Worm (Caenorhabditis elegans): ENCODE measurements around the gene spp-8.

The spp-8 gene

ce11 chrIV:8526579-8526978 lies 45.1 kb downstream of the spp-8 start:
- TF ChIP-seq fkh-4 (tag; optimal IDR thresholded peaks at IDR 0.05; ENCODE audit: borderline replicate concordance) (no peak), hlh-17 (GFP tag; optimal IDR thresholded peaks at IDR 0.05; ENCODE audit: borderline replicate concordance) (no peak), tlp-1 (tag; optimal IDR thresholded peaks at IDR 0.05) (no peak), C16A3.4 (tag; optimal IDR thresholded peaks at IDR 0.05) (no peak), elt-2 (tag; optimal IDR thresholded peaks at IDR 0.05) (peak; percentile 6), unc-130 (tag; optimal IDR thresholded peaks at IDR 0.05) (no peak), swsn-7 (tag; optimal IDR thresholded peaks at IDR 0.05) (no peak), ceh-63 (GFP tag; optimal IDR thresholded peaks at IDR 0.05) (no peak)

- TF ChIP-seq swsn-7 (tag; optimal IDR thresholded peaks at IDR 0.05) (peak; percentile 64), zag-1 (tag; optimal IDR thresholded peaks at IDR 0.05) (no peak), rnt-1 (tag; optimal IDR thresholded peaks at IDR 0.05) (peak; percentile 28), alr-1 (tag; optimal IDR thresholded peaks at IDR 0.05; ENCODE audit: borderline replicate concordance) (no peak), efl-1 (optimal IDR thresholded peaks at IDR 0.05) (peak; percentile 21 to 52), efl-1 (GFP tag; optimal IDR thresholded peaks at IDR 0.05 in 1 of 2) (peak in 1 of 2 experiments; percentile 95), jun-1 (tag; optimal IDR thresholded peaks at IDR 0.05) (peak; percentile 81), pax-3 (tag; optimal IDR thresholded peaks at IDR 0.05) (peak; percentile 40), ama-1 (optimal IDR thresholded peaks at IDR 0.05) (no peak), egl-13 (tag; optimal IDR thresholded peaks at IDR 0.05) (peak; percentile 2), nhr-90 (tag; optimal IDR thresholded peaks at IDR 0.05; ENCODE audit: poor library complexity) (peak; percentile 93), pag-3 (tag; optimal IDR thresholded peaks at IDR 0.05; ENCODE audit: borderline replicate concordance, insufficient read depth) (no peak), nhr-85 (tag) (peak; percentile 98), lin-39 (tag; optimal IDR thresholded peaks at IDR 0.05) (no peak), mef-2 (tag; optimal IDR thresholded peaks at IDR 0.05) (peak; percentile 69), nhr-47 (tag; optimal IDR thresholded peaks at IDR 0.05) (peak; percentile 79), lir-3 (tag; optimal IDR thresholded peaks at IDR 0.05; ENCODE audit: poor library complexity) (peak; percentile 48), hpl-2 (GFP tag; optimal IDR thresholded peaks at IDR 0.05) (peak; percentile 75), lin-13 (GFP tag; optimal IDR thresholded peaks at IDR 0.05) (peak; percentile 44), vab-15 (tag; optimal IDR thresholded peaks at IDR 0.05) (peak; percentile 78), dpl-1 (GFP tag; optimal IDR thresholded peaks at IDR 0.05) (peak in 1 of 3 experiments; percentile 40), ztf-4 (tag; optimal IDR thresholded peaks at IDR 0.05) (peak; percentile 88), ceh-90 (tag; optimal IDR thresholded peaks at IDR 0.05) (no peak), nhr-11 (tag; optimal IDR thresholded peaks at IDR 0.05) (peak; percentile 72), C16A3.4 (tag; optimal IDR thresholded peaks at IDR 0.05) (peak; percentile 61), ces-1 (GFP tag; optimal IDR thresholded peaks at IDR 0.05) (no peak), unc-86 (tag; optimal IDR thresholded peaks at IDR 0.05) (no peak), aha-1 (tag; optimal IDR thresholded peaks at IDR 0.05) (no peak), tbx-2 (tag; optimal IDR thresholded peaks at IDR 0.05) (peak; percentile 90), aly-2 (tag; optimal IDR thresholded peaks at IDR 0.05) (no peak), nhr-71 (tag; optimal IDR thresholded peaks at IDR 0.05) (peak; percentile 97), sox-4 (tag; optimal IDR thresholded peaks at IDR 0.05) (peak; percentile 6), lin-15B (tag; optimal IDR thresholded peaks at IDR 0.05) (no peak), irx-1 (tag; optimal IDR thresholded peaks at IDR 0.05) (peak; percentile 60), ceh-88 (GFP tag; IDR thresholded peaks at IDR 0.05) (no peak), Y116A8C.19 (tag; optimal IDR thresholded peaks at IDR 0.05; ENCODE audit: borderline replicate concordance) (no peak), elt-2 (tag; optimal IDR thresholded peaks at IDR 0.05) (peak; percentile 100), blmp-1 (tag; optimal IDR thresholded peaks at IDR 0.05) (peak; percentile 85), nhr-20 (tag; optimal IDR thresholded peaks at IDR 0.05) (peak; percentile 98), tlp-1 (tag; optimal IDR thresholded peaks at IDR 0.05) (peak; percentile 78), pqm-1 (tag; optimal IDR thresholded peaks at IDR 0.05) (peak; percentile 68), fkh-4 (tag; optimal IDR thresholded peaks at IDR 0.05; ENCODE audit: borderline replicate concordance) (no peak), C34B4.2 (tag; optimal IDR thresholded peaks at IDR 0.05) (no peak), nhr-28 (tag; optimal IDR thresholded peaks at IDR 0.05) (no peak), dsc-1 (tag; optimal IDR thresholded peaks at IDR 0.05) (no peak), mep-1 (tag; optimal IDR thresholded peaks at IDR 0.05) (peak; percentile 83), mab-9 (GFP tag; IDR thresholded peaks at IDR 0.05) (no peak), isw-1 (GFP tag; IDR thresholded peaks at IDR 0.05) (no peak)
Observed at ce11 chrIV:8527598-8528012, 46.1 kb downstream of the spp-8 start.

Measured in whole organism, L1 larva.